Fruit fly (Drosophila melanogaster) whole organism, wandering third instar larva: ENCODE data around the gene CG18766.

Source experiments
- Abd-B ChIP-seq: fragments of >200 bp; optimal IDR thresholded peaks from 2 replicates; lab custom pipeline; 2017; ENCODE audit warnings: missing biosample characterization, missing genetic modification characterization
- CG32264 ChIP-seq: fragments of 200-800 bp; sonication (Bioruptor generic); optimal IDR thresholded peaks from 2 replicates; lab custom pipeline; 2016; ENCODE audit warnings: missing biosample characterization, missing genetic modification characterization
- CrebA ChIP-seq: fragments of 200-800 bp; sonication (Bioruptor generic); optimal IDR thresholded peaks from 2 replicates; lab custom pipeline; 2016; ENCODE audit warnings: missing biosample characterization, mild to moderate bottlenecking, missing genetic modification characterization, borderline replicate concordance
- Dfd ChIP-seq: fragments of >200 bp; optimal IDR thresholded peaks from 2 replicates; lab custom pipeline; 2017; ENCODE audit warnings: missing biosample characterization, missing genetic modification characterization
- Dif ChIP-seq: fragments of 200-275, 200-300 bp; sonication (Bioruptor generic); optimal IDR thresholded peaks from 2 replicates; lab custom pipeline; 2018; ENCODE audit warnings: missing biosample characterization, missing genetic modification characterization; ENCODE audit not compliant: partially characterized antibody
- GATAd ChIP-seq: sonication (Bioruptor generic); optimal IDR thresholded peaks from 2 replicates; lab custom pipeline; 2016; ENCODE audit warnings: missing biosample characterization, missing genetic modification characterization
- HLH106 ChIP-seq: fragments of 200-800 bp; optimal IDR thresholded peaks from 3 replicates; lab custom pipeline; 2019; ENCODE audit warnings: missing biosample characterization, mild to moderate bottlenecking, missing genetic modification characterization, moderate library complexity
- Hnf4 ChIP-seq: fragments of 200-800 bp; sonication (Bioruptor generic); optimal IDR thresholded peaks from 2 replicates; lab custom pipeline; 2016; ENCODE audit warnings: missing biosample characterization, mild to moderate bottlenecking, missing genetic modification characterization
- Hr78 ChIP-seq: fragments of >200 bp; optimal IDR thresholded peaks from 2 replicates; lab custom pipeline; 2017; ENCODE audit warnings: missing biosample characterization, missing genetic modification characterization
- Hr83 ChIP-seq: fragments of 200-300 bp; sonication (Bioruptor generic); optimal IDR thresholded peaks from 2 replicates; lab custom pipeline; 2016; ENCODE audit warnings: missing biosample characterization, mild to moderate bottlenecking, missing genetic modification characterization, moderate library complexity; ENCODE audit not compliant: poor library complexity, severe bottlenecking
- Jra ChIP-seq: sonication (Bioruptor generic); optimal IDR thresholded peaks from 2 replicates; lab custom pipeline; 2016; ENCODE audit warnings: missing biosample characterization, missing genetic modification characterization
- Mio ChIP-seq: sonication (Bioruptor generic); optimal IDR thresholded peaks from 2 replicates; lab custom pipeline; 2016; ENCODE audit warnings: missing biosample characterization, missing genetic modification characterization
- Myc ChIP-seq: fragments of >200 bp; optimal IDR thresholded peaks from 2 replicates; lab custom pipeline; 2017
- N ChIP-seq: fragments of >200 bp; optimal IDR thresholded peaks from 2 replicates; lab custom pipeline; 2018; ENCODE audit warnings: missing biosample characterization, missing external identifiers, missing genetic modification characterization
- OdsH ChIP-seq: fragments of 200-800 bp; sonication (Bioruptor generic); optimal IDR thresholded peaks from 2 replicates; lab custom pipeline; 2016; ENCODE audit warnings: missing biosample characterization, mild to moderate bottlenecking, missing genetic modification characterization
- Rel ChIP-seq, 2 experiments: fragments of 200-800 bp; sonication (Bioruptor generic) in 1 of 2; optimal IDR thresholded peaks; 2 replicates in 1 of 2; 3 replicates in 1 of 2; lab custom pipeline; 2016 to 2019; ENCODE audit warnings: mild to moderate bottlenecking in 2 of 2, missing biosample characterization in 2 of 2, missing genetic modification characterization in 2 of 2, moderate library complexity in 1 of 2
- Sp1 ChIP-seq: fragments of 200-800 bp; sonication (Bioruptor generic); optimal IDR thresholded peaks from 3 replicates; lab custom pipeline; 2019; ENCODE audit warnings: missing biosample characterization, mild to moderate bottlenecking, missing genetic modification characterization, moderate library complexity
- br ChIP-seq: fragments of 200-800 bp; sonication (Bioruptor generic); optimal IDR thresholded peaks from 2 replicates; lab custom pipeline; 2016; ENCODE audit warnings: missing biosample characterization, missing genetic modification characterization
- brk ChIP-seq: fragments of 200-800 bp; sonication (Bioruptor generic); optimal IDR thresholded peaks from 2 replicates; lab custom pipeline; 2016; ENCODE audit warnings: missing biosample characterization, mild to moderate bottlenecking, missing genetic modification characterization
- dl ChIP-seq, 2 experiments: fragments of 175-275, 200-275 bp in 1 of 2; fragments of 200-275 bp in 1 of 2; sonication (Bioruptor generic); optimal IDR thresholded peaks; lab custom pipeline; 2018; ENCODE audit warnings: mild to moderate bottlenecking in 2 of 2, missing biosample characterization in 2 of 2, missing genetic modification characterization in 2 of 2, moderate library complexity in 2 of 2; ENCODE audit not compliant: partially characterized antibody in 2 of 2, insufficient read depth in 1 of 2
- dmrt93B ChIP-seq: fragments of 200-800 bp; sonication (Bioruptor generic); optimal IDR thresholded peaks from 2 replicates; lab custom pipeline; 2018; ENCODE audit warnings: missing biosample characterization, mild to moderate bottlenecking, missing genetic modification characterization
- ey ChIP-seq: fragments of 200-800 bp; sonication (Bioruptor generic); optimal IDR thresholded peaks from 2 replicates; lab custom pipeline; 2016; ENCODE audit warnings: missing biosample characterization, missing genetic modification characterization
- foxo ChIP-seq, 2 experiments: fragments of 200-800 bp; sonication (Bioruptor generic); optimal IDR thresholded peaks; 2 replicates in 1 of 2; 3 replicates in 1 of 2; lab custom pipeline; 2016 to 2017; ENCODE audit warnings: missing biosample characterization in 2 of 2, missing genetic modification characterization in 2 of 2
- fru ChIP-seq: fragments of 200-800 bp; sonication (Bioruptor generic); optimal IDR thresholded peaks from 3 replicates; lab custom pipeline; 2016; ENCODE audit warnings: missing biosample characterization, mild to moderate bottlenecking, missing genetic modification characterization
- h ChIP-seq: fragments of 200-800 bp; sonication (Bioruptor generic); optimal IDR thresholded peaks from 3 replicates; lab custom pipeline; 2016; ENCODE audit warnings: missing biosample characterization, mild to moderate bottlenecking, missing genetic modification characterization
- psq ChIP-seq: fragments of 200-800 bp; sonication (Bioruptor generic); optimal IDR thresholded peaks from 3 replicates; lab custom pipeline; 2017; ENCODE audit warnings: missing biosample characterization, mild to moderate bottlenecking, missing genetic modification characterization, moderate library complexity
- rgr ChIP-seq: fragments of 200-800 bp; sonication (Bioruptor generic); optimal IDR thresholded peaks from 3 replicates; lab custom pipeline; 2016; ENCODE audit warnings: missing biosample characterization, mild to moderate bottlenecking, missing genetic modification characterization
- sage ChIP-seq: fragments of 200-800 bp; sonication (Bioruptor generic); optimal IDR thresholded peaks from 2 replicates; lab custom pipeline; 2016; ENCODE audit warnings: missing biosample characterization, mild to moderate bottlenecking, missing genetic modification characterization
- tai ChIP-seq: sonication (Bioruptor generic); optimal IDR thresholded peaks from 2 replicates; lab custom pipeline; 2016; ENCODE audit warnings: missing biosample characterization, missing genetic modification characterization
- usp ChIP-seq: fragments of >200 bp; optimal IDR thresholded peaks from 2 replicates; lab custom pipeline; 2017; ENCODE audit warnings: missing biosample characterization, missing genetic modification characterization

Gene CG18766

DNA sequence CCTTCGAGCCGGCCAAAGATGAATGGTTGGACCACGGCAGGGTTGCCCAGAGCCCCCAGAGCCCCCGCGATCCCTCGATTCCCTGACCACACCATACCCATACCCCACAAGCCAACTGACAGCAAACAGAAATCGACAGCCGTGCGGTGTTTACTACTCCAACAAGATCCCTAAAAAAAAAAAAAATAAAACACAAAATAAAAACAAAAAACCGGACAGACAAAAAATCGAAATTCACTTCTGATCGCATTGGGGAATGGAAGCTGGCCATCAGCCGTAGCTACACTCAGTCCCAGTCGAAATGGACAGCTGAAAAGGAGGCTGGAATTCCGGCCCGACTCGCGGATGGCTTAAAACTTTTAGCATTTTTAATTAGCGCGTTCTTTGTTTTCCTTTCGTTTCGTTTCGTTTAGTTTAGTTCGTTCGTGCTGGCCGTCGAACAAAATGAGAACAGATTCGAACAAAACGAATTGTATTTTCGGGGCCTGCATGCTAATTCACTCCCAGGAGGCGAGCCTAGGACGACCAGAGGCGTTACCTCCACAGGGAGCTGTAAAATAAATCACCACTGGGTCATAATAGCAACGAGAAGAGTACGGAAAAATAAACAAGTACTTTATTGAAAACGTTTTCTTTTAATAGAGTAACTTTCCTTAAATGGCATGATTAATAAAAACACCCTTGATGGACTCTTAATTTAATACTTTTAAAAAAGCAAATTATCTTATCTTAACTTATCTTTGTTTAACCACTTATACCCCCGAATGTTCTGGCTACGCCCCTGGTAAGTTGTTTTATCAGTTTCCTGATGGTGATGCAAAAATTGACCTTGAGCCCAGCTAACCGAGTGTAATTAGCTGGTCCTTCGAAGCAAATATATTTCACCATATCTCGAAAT, 45.9 kb downstream of the CG18766 start:
- TF ChIP-seq HLH106 (tag; lab: Kevin White, UChicago) (peak; percentile 44), psq (peak; percentile 24), Rel (GFP tag; optimal IDR thresholded peaks at IDR 0.05; lab: Kevin White, UChicago) (peak; percentile 62), Rel (tag; optimal IDR thresholded peaks at IDR 0.05; lab: Kevin White, UChicago) (no peak), br (peak; percentile 16), brk (peak; percentile 43), sage (no peak), foxo (GFP tag; optimal IDR thresholded peaks at IDR 0.05; lab: Kevin White, UChicago) (peak in 1 of 2 experiments; percentile 50), rgr (peak; percentile 44), N (GFP tag; lab: Kevin White, UChicago) (no peak), ey (GFP tag; lab: Kevin White, UChicago) (peak; percentile 33), Dif (GFP tag; lab: Kevin White, UChicago) (no peak), Sp1 (GFP tag; lab: Kevin White, UChicago) (peak; percentile 15), OdsH (GFP tag; lab: Kevin White, UChicago) (peak; percentile 50), h (GFP tag; lab: Kevin White, UChicago) (peak; percentile 43), Dfd (GFP tag; lab: Kevin White, UChicago) (no peak), CrebA (peak; percentile 79)

DNA sequence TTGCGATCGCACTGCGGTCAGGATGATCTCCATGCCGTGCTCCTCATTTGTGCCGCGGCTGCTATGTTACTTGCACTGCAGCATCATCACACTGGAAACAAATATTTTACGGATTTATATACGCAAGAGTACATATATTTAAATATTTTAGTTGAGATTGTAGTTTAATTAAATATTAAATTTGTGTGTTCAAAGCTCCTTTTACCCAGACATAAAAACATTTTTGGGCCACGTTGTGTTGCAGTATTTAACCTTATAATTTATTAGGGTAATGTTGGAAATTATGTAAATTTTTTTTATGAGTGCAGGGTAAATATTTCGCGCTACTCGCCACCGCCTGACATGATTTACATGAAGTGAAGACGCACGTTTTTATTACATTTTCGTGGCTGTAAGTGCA, 47.5 kb downstream of the CG18766 start:
- TF ChIP-seq Dif (GFP tag; lab: Kevin White, UChicago) = no peak
- TF ChIP-seq Sp1 (GFP tag; lab: Kevin White, UChicago) = peak; percentile 3
- peak; percentile 18 for TF ChIP-seq rgr

DNA sequence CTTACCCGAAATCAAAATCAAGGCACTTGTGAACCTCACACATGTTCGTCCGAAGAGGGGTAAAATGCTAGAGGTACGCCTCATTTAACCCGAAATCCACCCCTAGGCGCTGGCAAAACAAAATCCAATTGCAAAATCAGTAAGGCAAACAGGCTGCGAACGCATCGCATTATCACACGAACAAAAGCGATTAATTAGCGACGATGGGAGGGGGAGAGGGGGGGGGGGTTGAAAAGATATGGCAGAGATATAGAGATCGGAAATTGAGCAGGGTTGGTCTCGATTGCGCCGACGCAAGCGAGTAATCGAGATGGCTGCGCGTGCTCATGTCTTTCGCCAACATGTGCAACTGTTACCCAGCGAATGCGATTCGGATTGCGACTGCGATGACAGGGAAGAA, 48.2 kb downstream of the CG18766 start:
- no peak for TF ChIP-seq GATAd (GFP tag; lab: Kevin White, UChicago)
- TF ChIP-seq Mio (GFP tag; lab: Kevin White, UChicago) = no peak
- no peak for TF ChIP-seq usp
- TF ChIP-seq CrebA = no peak
- no peak for TF ChIP-seq Jra (GFP tag; lab: Kevin White, UChicago)

DNA sequence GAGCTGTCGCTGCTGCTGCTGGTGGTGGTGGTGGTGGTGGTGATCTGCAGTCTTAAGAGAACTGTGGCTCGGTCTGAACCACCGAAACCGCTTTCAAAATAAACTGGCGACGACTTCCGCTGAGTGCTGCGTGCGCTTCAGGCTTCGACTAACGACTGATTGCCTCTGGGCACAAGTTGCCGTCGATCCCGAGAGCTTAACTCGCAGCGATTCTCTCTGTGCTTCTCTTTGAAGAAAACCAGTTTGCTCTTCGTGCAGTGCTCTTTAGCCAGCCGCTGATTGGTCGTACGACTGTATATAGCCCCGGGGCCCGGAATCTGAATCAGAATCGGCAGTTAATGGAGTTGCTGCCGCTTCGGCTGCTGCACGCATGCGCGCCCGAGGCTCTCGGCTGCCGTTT, 50.9 kb downstream of the CG18766 start, which contains the start of gene Ser:
Ser (minus strand) TSS at position 162 of the 400 bp plus-strand sequence.
- TF ChIP-seq Abd-B (no peak), Jra (GFP tag; lab: Kevin White, UChicago) (no peak), Rel (GFP tag; optimal IDR thresholded peaks at IDR 0.05; lab: Kevin White, UChicago) (no peak), Rel (tag; optimal IDR thresholded peaks at IDR 0.05; lab: Kevin White, UChicago) (no peak), Dfd (GFP tag; lab: Kevin White, UChicago) (peak; percentile 19), h (GFP tag; lab: Kevin White, UChicago) (peak; percentile 4), dl (GFP tag; optimal IDR thresholded peaks at IDR 0.05; lab: Kevin White, UChicago; ENCODE audit: insufficient read depth in 1 of 2, partially characterized antibody in 2 of 2) (peak; percentile 65 to 68), fru (peak; percentile 34), CrebA (no peak), Dif (GFP tag; lab: Kevin White, UChicago) (peak; percentile 66), HLH106 (tag; lab: Kevin White, UChicago) (no peak), foxo (GFP tag; optimal IDR thresholded peaks at IDR 0.05; lab: Kevin White, UChicago) (no peak), Hr78 (GFP tag; lab: Kevin White, UChicago) (no peak), tai (GFP tag; lab: Kevin White, UChicago) (no peak), OdsH (GFP tag; lab: Kevin White, UChicago) (peak; percentile 24), rgr (no peak), N (GFP tag; lab: Kevin White, UChicago) (no peak), Hnf4 (GFP tag; lab: Kevin White, UChicago) (no peak), dmrt93B (GFP tag; lab: Kevin White, UChicago) (no peak), Myc (lab: Kevin White, UChicago) (no peak), ey (GFP tag; lab: Kevin White, UChicago) (no peak), Hr83 (peak; percentile 17), psq (peak; percentile 5), CG32264 (GFP tag; lab: Kevin White, UChicago) (no peak), br (peak; percentile 4)
